Worm (Caenorhabditis elegans): ENCODE measurements around the gene daz-1.

The daz-1 gene

DNA sequence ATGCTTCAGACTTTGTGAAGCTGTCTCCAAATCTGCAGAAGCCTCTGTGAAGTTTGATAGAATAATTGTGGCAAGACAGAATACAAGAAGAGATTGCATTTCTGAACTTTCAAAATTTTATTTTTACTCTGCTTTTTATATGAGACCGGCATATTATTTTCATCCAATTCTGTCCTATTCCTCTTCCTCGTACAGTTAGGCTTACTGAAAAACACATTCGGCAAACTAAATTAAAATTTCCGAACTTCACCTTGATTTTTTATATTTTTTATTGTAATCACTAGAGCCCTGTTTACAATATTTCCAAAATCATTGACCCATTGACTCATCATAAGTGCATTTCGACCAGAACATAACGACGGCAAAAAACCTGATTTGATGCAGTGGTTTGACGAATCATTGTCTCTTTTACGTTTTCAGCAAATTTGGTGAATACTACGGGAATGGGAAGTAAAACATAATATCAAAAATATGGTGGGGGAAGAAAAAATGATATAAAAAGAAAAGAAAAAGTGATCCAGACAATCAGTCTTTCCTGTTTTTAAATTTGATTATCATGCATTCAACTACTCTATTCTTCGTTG, 42.1 kb downstream of the daz-1 start, which contains the start of the genes suex-1 and F12A10.9:
TSS of gene suex-1 (minus strand) at position 101 of the 584 bp plus-strand sequence.
TSS of gene F12A10.9 (plus strand) at position 534 of the 584 bp plus-strand sequence.
- TF ChIP-seq hlh-30 (tag; optimal IDR thresholded peaks at IDR 0.05; ENCODE audit: insufficient read depth) = no peak
- TF ChIP-seq Y22D7AL.16 (tag; optimal IDR thresholded peaks at IDR 0.05) = no peak
- TF ChIP-seq rnt-1 (tag; optimal IDR thresholded peaks at IDR 0.05) = no peak
- no peak for TF ChIP-seq fkh-10 (GFP tag; optimal IDR thresholded peaks at IDR 0.05)
- TF ChIP-seq lin-11 (tag; optimal IDR thresholded peaks at IDR 0.05) = no peak
- no peak for TF ChIP-seq odd-2 (tag; optimal IDR thresholded peaks at IDR 0.05)
- TF ChIP-seq ets-4 (tag; optimal IDR thresholded peaks at IDR 0.05) = no peak
- no peak for TF ChIP-seq ceh-30 (tag; optimal IDR thresholded peaks at IDR 0.05)

DNA sequence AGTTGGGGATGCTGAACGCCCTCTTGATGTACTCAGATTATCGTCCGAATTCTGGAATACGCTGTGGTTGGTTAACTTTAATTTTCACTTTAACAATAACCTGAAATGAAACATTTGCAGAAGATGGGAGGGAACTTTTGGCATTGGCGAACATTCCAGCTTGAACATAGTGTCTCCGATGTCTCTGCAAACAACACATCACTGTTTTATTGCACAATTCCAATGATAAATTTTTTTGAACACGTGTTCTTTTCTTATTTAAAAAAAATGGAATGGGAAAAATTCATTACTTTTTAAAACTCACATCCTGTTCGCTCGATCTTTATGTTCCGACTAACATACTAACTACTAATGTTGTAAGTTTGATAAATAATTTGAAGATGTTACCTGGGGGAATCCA, 44.4 kb downstream of the daz-1 start, which contains the start of gene fzy-1:
TSS of gene fzy-1 (plus strand) at position 301 of the 400 bp plus-strand sequence.
- TF ChIP-seq pag-3 (tag; optimal IDR thresholded peaks at IDR 0.05; ENCODE audit: borderline replicate concordance) (no peak), Y22D7AL.16 (tag; optimal IDR thresholded peaks at IDR 0.05) (no peak), hlh-13 (GFP tag; optimal IDR thresholded peaks at IDR 0.05) (no peak), che-1 (tag; optimal IDR thresholded peaks at IDR 0.05) (no peak), lim-6 (tag; optimal IDR thresholded peaks at IDR 0.05) (no peak), unc-55 (GFP tag; optimal IDR thresholded peaks at IDR 0.05) (no peak), K09A11.1 (tag; optimal IDR thresholded peaks at IDR 0.05; ENCODE audit: insufficient read depth) (no peak), sox-2 (GFP tag; IDR thresholded peaks at IDR 0.05) (no peak), madf-2 (tag; optimal IDR thresholded peaks at IDR 0.05) (no peak), ama-1 (optimal IDR thresholded peaks at IDR 0.05) (no peak), ets-4 (tag; optimal IDR thresholded peaks at IDR 0.05) (no peak), fkh-6 (tag; optimal IDR thresholded peaks at IDR 0.05) (no peak), ceh-9 (tag; optimal IDR thresholded peaks at IDR 0.05) (no peak), hlh-30 (tag; optimal IDR thresholded peaks at IDR 0.05; ENCODE audit: insufficient read depth) (no peak)

DNA sequence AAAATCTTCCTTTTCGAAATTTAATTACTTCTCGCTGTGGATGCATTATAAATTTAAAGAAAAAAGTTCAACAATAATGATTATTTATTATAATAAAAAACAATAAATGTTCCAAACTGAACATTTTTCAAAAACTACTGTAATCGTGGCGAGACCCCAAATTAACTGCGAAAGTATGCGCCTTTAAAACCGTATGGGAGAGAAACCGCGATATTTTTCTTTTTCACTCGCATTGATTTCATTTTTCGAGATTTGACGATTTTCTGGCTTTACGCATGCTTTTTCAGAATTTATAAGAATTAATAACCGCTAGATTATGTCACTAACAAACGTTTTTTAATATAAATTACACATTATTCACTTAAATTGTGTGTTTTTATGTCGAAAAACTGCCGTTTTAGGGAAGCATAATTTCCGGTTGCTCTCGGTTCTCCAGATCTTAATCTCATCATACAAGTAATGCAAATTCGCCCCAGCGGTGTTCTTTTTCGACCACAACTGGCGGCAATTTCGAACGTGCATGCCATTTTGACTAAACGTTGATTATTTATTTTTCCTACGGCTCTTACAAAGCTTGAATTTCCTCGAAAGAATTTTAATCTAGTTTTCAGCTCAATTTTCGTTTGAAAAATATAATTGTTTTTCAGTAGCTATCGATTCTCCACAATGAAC, 45.0 kb downstream of the daz-1 start, which contains the start of gene F12A10.8:
TSS of gene F12A10.8 (minus strand) at position 79 of the 672 bp plus-strand sequence.
- TF ChIP-seq dve-1 (tag; optimal IDR thresholded peaks at IDR 0.05) = no peak
- TF ChIP-seq hlh-13 (GFP tag; optimal IDR thresholded peaks at IDR 0.05) = no peak
- no peak for TF ChIP-seq ceh-6 (GFP tag; optimal IDR thresholded peaks at IDR 0.05)
- peak; percentile 81 for TF ChIP-seq unc-42 (tag; optimal IDR thresholded peaks at IDR 0.05)

DNA sequence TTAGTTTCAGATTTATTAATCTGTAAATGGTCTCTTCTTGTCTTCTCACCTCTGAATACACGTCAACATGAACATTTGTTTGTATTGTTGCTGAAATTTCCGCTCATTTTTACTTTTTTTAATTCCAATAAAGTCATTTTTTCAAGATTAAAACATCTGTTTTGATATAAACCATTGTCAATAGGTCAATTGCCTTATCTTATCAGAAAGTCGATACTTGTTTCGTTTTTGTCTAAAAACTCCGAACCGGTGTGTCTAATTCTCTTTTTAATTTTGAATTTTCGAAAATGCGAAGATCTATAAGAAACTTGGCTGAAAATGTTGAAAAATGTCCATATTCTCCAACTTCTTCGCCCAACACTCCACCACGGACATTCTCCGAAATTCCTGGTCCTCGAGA, 47.7 kb downstream of the daz-1 start, which contains the start of gene cyp-44A1:
TSS of gene cyp-44A1 (plus strand) at position 285 of the 400 bp plus-strand sequence.
- TF ChIP-seq hlh-30 (tag; optimal IDR thresholded peaks at IDR 0.05; ENCODE audit: insufficient read depth) (no peak), elt-2 (tag; optimal IDR thresholded peaks at IDR 0.05) (peak; percentile 74)

DNA sequence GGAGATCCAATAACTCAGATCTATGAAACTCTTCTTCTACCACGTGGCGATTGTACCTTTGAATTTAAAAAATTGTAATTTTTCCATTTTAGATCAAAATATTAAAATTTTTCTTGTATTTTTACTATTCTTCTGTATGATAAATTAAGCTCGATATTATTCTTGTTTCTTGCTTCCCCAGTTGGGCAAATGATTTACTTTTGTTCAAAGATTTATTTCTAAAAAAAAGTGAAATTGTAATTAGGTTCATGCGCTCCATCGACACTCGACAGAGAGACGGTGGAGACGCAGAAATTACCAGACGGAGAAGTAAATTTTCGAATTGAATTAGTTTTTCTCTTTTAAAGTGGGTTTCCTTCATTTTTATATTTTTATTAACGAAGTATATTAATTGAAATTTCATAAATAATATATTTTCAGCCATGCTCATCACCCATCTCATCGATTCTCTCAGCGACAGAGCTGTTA, 49.7 kb downstream of the daz-1 start, which contains the start of gene npp-24:
TSS of gene npp-24 (plus strand) at position 51 of the 468 bp plus-strand sequence.
- TF ChIP-seq nhr-11 (tag; optimal IDR thresholded peaks at IDR 0.05) (no peak), T23F11.4 (GFP tag; optimal IDR thresholded peaks at IDR 0.05) (no peak), C08G9.2 (tag; optimal IDR thresholded peaks at IDR 0.05) (no peak), ama-1 (optimal IDR thresholded peaks at IDR 0.05) (no peak), unc-55 (GFP tag; optimal IDR thresholded peaks at IDR 0.05) (no peak), elt-2 (tag; optimal IDR thresholded peaks at IDR 0.05) (peak; percentile 6)
